Worm (Caenorhabditis elegans) whole organism, midembryonic: ENCODE data around the gene ndx-9.

Experiments used
- flt-1 ChIP-seq: fragments of 200-800 bp; sonication (Bioruptor generic); IDR thresholded peaks from 2 replicates; pipeline ENCODE4 v1.3.6; 2022; ENCODE audit warnings: missing genetic modification characterization, missing compliant biosample characterization
- tab-1 ChIP-seq: fragments of 200-800 bp; sonication (Bioruptor generic); IDR thresholded peaks from 2 replicates; pipeline ENCODE4 v1.3.6; 2022; ENCODE audit warnings: missing genetic modification characterization, missing compliant biosample characterization
- ztf-23 ChIP-seq: fragments of 200-800 bp; sonication (Bioruptor generic); IDR thresholded peaks from 2 replicates; pipeline ENCODE4 v1.3.6; 2022; ENCODE audit warnings: missing genetic modification reagents, missing genetic modification characterization, missing compliant biosample characterization

- TF ChIP-seq ztf-23 (GFP tag; lab: Robert Waterston, UW) (no peak), flt-1 (GFP tag; lab: Robert Waterston, UW) (no peak), tab-1 (no peak)
Measured at ce11 chrIV:11026648-11027047, 14.8 kb upstream of the ndx-9 start.
